Fruit fly (Drosophila melanogaster): ENCODE results near the gene rols.
A peak's percentile ranks its signal among the peaks of the same experiment; 100 is the strongest.

Gene rols

dm6 chr3L:12090184-12090897 lies 25.7 kb upstream of the rols start:
- TF ChIP-seq CG12605 (GFP tag; IDR thresholded peaks at IDR 0.05), result 0 out of 2 replicates have a peak, but pooled peaks have one; percentile 28
- TF ChIP-seq Pif1A (GFP tag; optimal IDR thresholded peaks at IDR 0.05), result peak; percentile 40
- TF ChIP-seq Ets98B (GFP tag; IDR thresholded peaks at IDR 0.05), result no peak
- TF ChIP-seq fd96Ca (GFP tag; IDR thresholded peaks at IDR 0.05), result no peak
- TF ChIP-seq CG10348 (GFP tag; IDR thresholded peaks at IDR 0.05), result no peak
- peak; percentile 4 for TF ChIP-seq D1 (tag; optimal IDR thresholded peaks at IDR 0.05)
- peak; percentile 43 for TF ChIP-seq CG14655 (GFP tag; optimal IDR thresholded peaks at IDR 0.05)
- peak; percentile 9 for TF ChIP-seq gl (tag; optimal IDR thresholded peaks at IDR 0.05)
- TF ChIP-seq CG32121 (GFP tag; IDR thresholded peaks at IDR 0.05), result peak; percentile 19; the same call in 1 of the 2 replicates
- TF ChIP-seq CG15710 (tag; optimal IDR thresholded peaks at IDR 0.05), result peak; percentile 2
- peak; percentile 39 for TF ChIP-seq Pif1B (GFP tag; optimal IDR thresholded peaks at IDR 0.05)
- no peak for TF ChIP-seq CG34367 (tag; optimal IDR thresholded peaks at IDR 0.05)
- peak; percentile 24 for TF ChIP-seq CG8159 (tag; optimal IDR thresholded peaks at IDR 0.05)
- TF ChIP-seq EcR (GFP tag; optimal IDR thresholded peaks at IDR 0.05), result peak; percentile 71
- peak; percentile 18 for TF ChIP-seq CG8301 (tag; optimal IDR thresholded peaks at IDR 0.05)
- TF ChIP-seq CG4496 (GFP tag; IDR thresholded peaks at IDR 0.05), result peak; percentile 72; the same call in 2 of the 3 replicates
- TF ChIP-seq CG17806 (tag; optimal IDR thresholded peaks at IDR 0.05), result no peak
- TF ChIP-seq CG9948 (tag; optimal IDR thresholded peaks at IDR 0.05), result no peak
- TF ChIP-seq CG13204 (GFP tag; optimal IDR thresholded peaks at IDR 0.05), result no peak
- TF ChIP-seq Snoo (tag; optimal IDR thresholded peaks at IDR 0.05), result peak; percentile 67
- no peak for TF ChIP-seq rn (GFP tag; IDR thresholded peaks at IDR 0.05)

dm6 chr3L:12088326-12088725 lies 23.7 kb upstream of the rols start, which contains the start of gene CG17154:
Gene CG17154, plus strand, starts transcription at chr3L:12088626.
- TF ChIP-seq Snoo (tag; optimal IDR thresholded peaks at IDR 0.05), result no peak
- no peak for TF ChIP-seq CG32121 (GFP tag; IDR thresholded peaks at IDR 0.05)
- no peak for TF ChIP-seq Pif1A (GFP tag; optimal IDR thresholded peaks at IDR 0.05)
- TF ChIP-seq CG4496 (GFP tag; IDR thresholded peaks at IDR 0.05), result no peak
- TF ChIP-seq gl (tag; optimal IDR thresholded peaks at IDR 0.05), result no peak
- TF ChIP-seq CG34367 (tag; optimal IDR thresholded peaks at IDR 0.05), result no peak
- TF ChIP-seq CG13204 (GFP tag; optimal IDR thresholded peaks at IDR 0.05), result no peak

dm6 chr3L:12085691-12086078 lies 21.0 kb upstream of the rols start:
- no peak for TF ChIP-seq CG12605 (GFP tag; IDR thresholded peaks at IDR 0.05)
- TF ChIP-seq CG14655 (GFP tag; optimal IDR thresholded peaks at IDR 0.05), result no peak
- TF ChIP-seq Ets98B (GFP tag; IDR thresholded peaks at IDR 0.05), result no peak
- no peak for TF ChIP-seq CG8301 (tag; optimal IDR thresholded peaks at IDR 0.05)
- TF ChIP-seq fd96Ca (GFP tag; IDR thresholded peaks at IDR 0.05), result no peak

dm6 chr3L:12084969-12085690 lies 20.5 kb upstream of the rols start:
- TF ChIP-seq D1 (tag; optimal IDR thresholded peaks at IDR 0.05) (no peak), CG32121 (GFP tag; IDR thresholded peaks at IDR 0.05) (no peak), CG34367 (tag; optimal IDR thresholded peaks at IDR 0.05) (no peak), Snoo (tag; optimal IDR thresholded peaks at IDR 0.05) (no peak), fd96Ca (GFP tag; IDR thresholded peaks at IDR 0.05) (no peak), Pif1B (GFP tag; optimal IDR thresholded peaks at IDR 0.05) (no peak), CG17806 (tag; optimal IDR thresholded peaks at IDR 0.05) (no peak), CG9948 (tag; optimal IDR thresholded peaks at IDR 0.05) (no peak), CG8301 (tag; optimal IDR thresholded peaks at IDR 0.05) (no peak), Ets98B (GFP tag; IDR thresholded peaks at IDR 0.05) (no peak), rn (GFP tag; IDR thresholded peaks at IDR 0.05) (no peak), CG13204 (GFP tag; optimal IDR thresholded peaks at IDR 0.05) (no peak), CG12605 (GFP tag; IDR thresholded peaks at IDR 0.05) (no peak), CG15710 (tag; optimal IDR thresholded peaks at IDR 0.05) (no peak), EcR (GFP tag; optimal IDR thresholded peaks at IDR 0.05) (no peak), CG8159 (tag; optimal IDR thresholded peaks at IDR 0.05) (no peak), gl (tag; optimal IDR thresholded peaks at IDR 0.05) (no peak), Pif1A (GFP tag; optimal IDR thresholded peaks at IDR 0.05) (no peak), CG4496 (GFP tag; IDR thresholded peaks at IDR 0.05) (no peak), CG14655 (GFP tag; optimal IDR thresholded peaks at IDR 0.05) (no peak)

- TF ChIP-seq CG15710 (tag; optimal IDR thresholded peaks at IDR 0.05), result no peak
- no peak for TF ChIP-seq CG8301 (tag; optimal IDR thresholded peaks at IDR 0.05)
- TF ChIP-seq CG17806 (tag; optimal IDR thresholded peaks at IDR 0.05), result no peak
- no peak for TF ChIP-seq Snoo (tag; optimal IDR thresholded peaks at IDR 0.05)
- TF ChIP-seq gl (tag; optimal IDR thresholded peaks at IDR 0.05), result no peak
- TF ChIP-seq CG8159 (tag; optimal IDR thresholded peaks at IDR 0.05), result no peak
- no peak for TF ChIP-seq CG12605 (GFP tag; IDR thresholded peaks at IDR 0.05)
- no peak for TF ChIP-seq Pif1A (GFP tag; optimal IDR thresholded peaks at IDR 0.05)
- no peak for TF ChIP-seq Ets98B (GFP tag; IDR thresholded peaks at IDR 0.05)
- TF ChIP-seq rn (GFP tag; IDR thresholded peaks at IDR 0.05), result no peak
- no peak for TF ChIP-seq D1 (tag; optimal IDR thresholded peaks at IDR 0.05)
- no peak for TF ChIP-seq fd96Ca (GFP tag; IDR thresholded peaks at IDR 0.05)
- no peak for TF ChIP-seq CG34367 (tag; optimal IDR thresholded peaks at IDR 0.05)
- no peak for TF ChIP-seq EcR (GFP tag; optimal IDR thresholded peaks at IDR 0.05)
- no peak for TF ChIP-seq CG13204 (GFP tag; optimal IDR thresholded peaks at IDR 0.05)
- no peak for TF ChIP-seq CG9948 (tag; optimal IDR thresholded peaks at IDR 0.05)
- TF ChIP-seq Pif1B (GFP tag; optimal IDR thresholded peaks at IDR 0.05), result no peak
- no peak for TF ChIP-seq CG10348 (GFP tag; IDR thresholded peaks at IDR 0.05)
- TF ChIP-seq CG4496 (GFP tag; IDR thresholded peaks at IDR 0.05), result no peak
Observed at dm6 chr3L:12083861-12084260, 19.2 kb upstream of the rols start.

Measured in whole organism, pupa.